Worm (Caenorhabditis elegans): Measurements from ENCODE around the gene jmjd-1.2.

ce11 chrIV:4633393-4633792 is 27.4 kb upstream of the jmjd-1.2 start, which contains the start of gene R105.1:
- TF ChIP-seq nfya-1 (tag; optimal IDR thresholded peaks at IDR 0.05; ENCODE audit: insufficient read depth) (no peak), zag-1 (tag; optimal IDR thresholded peaks at IDR 0.05) (no peak), R02D3.7 (tag; optimal IDR thresholded peaks at IDR 0.05) (no peak), lin-39 (tag; optimal IDR thresholded peaks at IDR 0.05) (no peak), ztf-4 (tag; optimal IDR thresholded peaks at IDR 0.05) (no peak), snpc-4 (tag; optimal IDR thresholded peaks at IDR 0.05) (no peak), unc-62 (GFP tag; optimal IDR thresholded peaks at IDR 0.05) (no peak), ama-1 (optimal IDR thresholded peaks at IDR 0.05) (no peak)
